Worm (Caenorhabditis elegans): Measurements from ENCODE around the gene Y49A3A.4.

Y49A3A.4 gene

DNA sequence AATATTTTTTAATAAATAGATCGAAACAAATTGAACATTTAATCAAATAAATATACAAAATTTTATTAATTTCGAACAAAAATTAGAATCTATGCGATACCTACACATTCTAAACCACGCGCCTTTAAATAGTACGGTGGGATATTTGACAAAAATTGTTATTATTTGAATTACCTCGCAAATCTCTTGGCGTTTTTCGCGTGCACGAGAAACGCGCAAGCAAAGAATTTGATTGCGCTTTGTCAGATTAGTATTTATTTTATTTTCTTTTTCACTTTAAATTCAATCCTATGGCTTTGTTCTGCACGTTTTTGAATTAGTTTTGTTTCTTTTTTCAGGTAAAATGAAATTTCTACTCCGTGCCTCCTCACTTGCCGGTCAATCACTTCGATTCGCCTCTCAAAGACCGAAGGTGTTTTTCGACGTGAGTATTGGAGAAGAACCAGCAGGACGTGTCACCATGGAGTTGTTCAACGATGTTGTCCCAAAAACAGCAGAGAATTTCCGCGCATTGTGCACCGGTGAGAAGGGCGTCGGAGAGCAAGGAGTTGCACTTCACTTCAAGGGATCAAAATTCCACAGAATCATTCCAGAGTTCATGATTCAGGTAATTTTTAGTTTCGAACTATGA, 2.8 kb downstream of the Y49A3A.4 start, which contains the start of gene cyn-1 (continued):
- no peak for TF ChIP-seq php-3 (GFP tag; IDR thresholded peaks at IDR 0.05)
- TF ChIP-seq Y75B8A.6 (GFP tag; IDR thresholded peaks at IDR 0.05), result no peak
- no peak for TF ChIP-seq nhr-42 (GFP tag; IDR thresholded peaks at IDR 0.05)
- peak; percentile 52 for TF ChIP-seq hlh-30 (tag; optimal IDR thresholded peaks at IDR 0.05; ENCODE audit: insufficient read depth)
- TF ChIP-seq lin-15B (tag; optimal IDR thresholded peaks at IDR 0.05), result no peak
- TF ChIP-seq rbr-2 (tag; optimal IDR thresholded peaks at IDR 0.05), result peak; percentile 73
- no peak for TF ChIP-seq dmd-9 (GFP tag; IDR thresholded peaks at IDR 0.05)
- TF ChIP-seq lin-1 (GFP tag; IDR thresholded peaks at IDR 0.05), result no peak
- TF ChIP-seq ceh-32 (tag; optimal IDR thresholded peaks at IDR 0.05; ENCODE audit: poor library complexity), result no peak
- TF ChIP-seq nhr-237 (tag; optimal IDR thresholded peaks at IDR 0.05), result no peak
- no peak for TF ChIP-seq pqm-1 (tag; optimal IDR thresholded peaks at IDR 0.05)
- no peak for TF ChIP-seq zfp-3 (GFP tag; conservative IDR thresholded peaks at IDR 0.05)
- no peak for TF ChIP-seq egl-43 (GFP tag; IDR thresholded peaks at IDR 0.05)
- TF ChIP-seq daf-19 (GFP tag; conservative IDR thresholded peaks at IDR 0.05), result no peak
- peak; percentile 8 for TF ChIP-seq zag-1 (tag; optimal IDR thresholded peaks at IDR 0.05)
- TF ChIP-seq lin-13 (GFP tag; optimal IDR thresholded peaks at IDR 0.05), result no peak
- TF ChIP-seq dmd-6 (GFP tag; IDR thresholded peaks at IDR 0.05), result peak; percentile 55; the same call in 1 of the 2 replicates
- TF ChIP-seq F37D6.2 (tag; optimal IDR thresholded peaks at IDR 0.05), result peak; percentile 40

ce11 chrV:14354258-14354877, 4.3 kb downstream of the Y49A3A.4 start, which contains the start of gene Y49A3A.3:
Gene Y49A3A.3 (plus strand): TSS chrV:14354410.
- TF ChIP-seq snpc-4 (tag; optimal IDR thresholded peaks at IDR 0.05) (no peak), nhr-76 (tag; optimal IDR thresholded peaks at IDR 0.05) (no peak), lir-3 (tag; optimal IDR thresholded peaks at IDR 0.05) (no peak), fos-1 (tag; optimal IDR thresholded peaks at IDR 0.05) (no peak), spr-3 (GFP tag; optimal IDR thresholded peaks at IDR 0.05) (peak; percentile 67), hmg-1.1 (GFP tag; IDR thresholded peaks at IDR 0.05) (peak; percentile 37; the same call in 1 of the 2 replicates), pha-4 (GFP tag; IDR thresholded peaks at IDR 0.05) (peak; percentile 67), pha-4 (tag; optimal IDR thresholded peaks at IDR 0.05) (no peak), duxl-1 (tag; optimal IDR thresholded peaks at IDR 0.05; ENCODE audit: poor library complexity) (peak; percentile 37), mxl-2 (GFP tag; conservative IDR thresholded peaks at IDR 0.05) (0 out of 2 replicates have a peak, but pooled peaks have one; percentile 7), dpl-1 (GFP tag; optimal IDR thresholded peaks at IDR 0.05) (no peak), snpc-1.2 (GFP tag; IDR thresholded peaks at IDR 0.05) (peak; percentile 68; the same call in 1 of the 2 replicates), mep-1 (tag; optimal IDR thresholded peaks at IDR 0.05) (peak; percentile 70), arid-1 (GFP tag; conservative IDR thresholded peaks at IDR 0.05) (peak; percentile 58; the same call in 1 of the 2 replicates), lin-1 (GFP tag; IDR thresholded peaks at IDR 0.05) (peak; percentile 42; the same call in 1 of the 2 replicates), vab-7 (GFP tag; IDR thresholded peaks at IDR 0.05) (peak; percentile 49; the same call in 1 of the 2 replicates), lin-13 (GFP tag; optimal IDR thresholded peaks at IDR 0.05) (peak; percentile 7), T26A8.4 (GFP tag; IDR thresholded peaks at IDR 0.05) (peak; percentile 86), zfp-3 (GFP tag; conservative IDR thresholded peaks at IDR 0.05) (peak; percentile 82; the same call in 1 of the 2 replicates), lsy-2 (tag; optimal IDR thresholded peaks at IDR 0.05) (peak in 1 of 2 experiments; percentile 65), nhr-25 (tag; optimal IDR thresholded peaks at IDR 0.05; ENCODE audit: borderline replicate concordance, insufficient read depth) (peak; percentile 59), sdz-12 (GFP tag; optimal IDR thresholded peaks at IDR 0.05) (peak; percentile 85), F10B5.3 (tag; optimal IDR thresholded peaks at IDR 0.05) (no peak), ZK337.2 (GFP tag; IDR thresholded peaks at IDR 0.05) (no peak), daf-8 (GFP tag; IDR thresholded peaks at IDR 0.05) (no peak), zip-11 (GFP tag; IDR thresholded peaks at IDR 0.05) (0 out of 2 replicates have a peak, but pooled peaks have one; percentile 22), ZK546.5 (tag; optimal IDR thresholded peaks at IDR 0.05) (peak in 1 of 2 experiments; percentile 2), nhr-6 (tag; optimal IDR thresholded peaks at IDR 0.05) (peak; percentile 56), nhr-42 (GFP tag; IDR thresholded peaks at IDR 0.05) (0 out of 2 replicates have a peak, but pooled peaks have one; percentile 27), nhr-102 (tag; optimal IDR thresholded peaks at IDR 0.05) (peak; percentile 91), hlh-30 (tag; optimal IDR thresholded peaks at IDR 0.05; ENCODE audit: insufficient read depth) (no peak), spr-1 (tag; optimal IDR thresholded peaks at IDR 0.05) (peak; percentile 65), D1046.2 (GFP tag; IDR thresholded peaks at IDR 0.05) (0 out of 2 replicates have a peak, but pooled peaks have one; percentile 7)
